Worm (Caenorhabditis elegans) whole organism, late embryonic: ENCODE data around the gene Y49F6B.9.
A peak's percentile ranks its signal among the peaks of the same experiment; 100 is the strongest.
"Not testable (repeated sequence)": the region's sequence is repeated elsewhere in the genome, so short reads cannot be mapped to it uniquely, and the experiment has no call there.

Experiments
- C08G9.2 ChIP-seq: sonication (generic microtip); optimal IDR thresholded peaks from 2 replicates; lab custom pipeline; 2016; ENCODE audit warnings: mild to moderate bottlenecking, missing genetic modification characterization, moderate library complexity, missing compliant biosample characterization
- C38D4.7 ChIP-seq: fragments of 200-800 bp; sonication (Bioruptor generic); optimal IDR thresholded peaks from 2 replicates; lab custom pipeline; 2018; ENCODE audit warnings: mild to moderate bottlenecking, missing genetic modification characterization, moderate library complexity, missing compliant biosample characterization
- K02D7.2 ChIP-seq: sonication (generic microtip); optimal IDR thresholded peaks from 2 replicates; lab custom pipeline; 2017; ENCODE audit warnings: mild to moderate bottlenecking, missing genetic modification characterization, missing compliant biosample characterization
- K09A11.1 ChIP-seq: sonication (generic microtip); optimal IDR thresholded peaks from 2 replicates; lab custom pipeline; 2017; ENCODE audit warnings: antibody characterized with exemption, mild to moderate bottlenecking, missing genetic modification characterization, missing compliant biosample characterization; ENCODE audit not compliant: insufficient read depth
- T23F11.4 ChIP-seq: fragments of 200-800 bp; sonication (Bioruptor generic); optimal IDR thresholded peaks from 2 replicates; lab custom pipeline; 2018; ENCODE audit warnings: mild to moderate bottlenecking, missing genetic modification characterization, missing compliant biosample characterization
- ahr-1 ChIP-seq: sonication (generic microtip); optimal IDR thresholded peaks from 2 replicates; lab custom pipeline; 2016; ENCODE audit warnings: missing genetic modification characterization, missing compliant biosample characterization
- ama-1 ChIP-seq: fragments of 150-350 bp; optimal IDR thresholded peaks from 2 replicates; lab custom pipeline; 2014
- ceh-14 ChIP-seq: sonication (generic microtip); optimal IDR thresholded peaks from 2 replicates; lab custom pipeline; 2016; ENCODE audit warnings: missing genotype, missing genetic modification characterization, missing compliant biosample characterization
- ceh-18 ChIP-seq: sonication (generic microtip); optimal IDR thresholded peaks from 2 replicates; lab custom pipeline; 2016; ENCODE audit warnings: missing genetic modification characterization, missing compliant biosample characterization
- ceh-2 ChIP-seq: sonication (generic microtip); optimal IDR thresholded peaks from 2 replicates; lab custom pipeline; 2016; ENCODE audit warnings: missing genotype, missing genetic modification characterization, missing compliant biosample characterization
- ceh-22 ChIP-seq: sonication (generic microtip); optimal IDR thresholded peaks from 2 replicates; lab custom pipeline; 2017; ENCODE audit warnings: missing biosample characterization, missing genetic modification characterization
- ceh-24 ChIP-seq: sonication (generic microtip); optimal IDR thresholded peaks from 2 replicates; lab custom pipeline; 2016; ENCODE audit warnings: mild to moderate bottlenecking, missing genetic modification characterization, missing compliant biosample characterization
- ceh-30 ChIP-seq: fragments of 150-350 bp; optimal IDR thresholded peaks from 2 replicates; lab custom pipeline; 2014; ENCODE audit warnings: missing biosample characterization, missing genetic modification characterization
- ceh-31 ChIP-seq: sonication (generic microtip); optimal IDR thresholded peaks from 2 replicates; lab custom pipeline; 2016; ENCODE audit warnings: missing genetic modification characterization, missing compliant biosample characterization
- ceh-34 ChIP-seq: sonication (generic microtip); optimal IDR thresholded peaks from 2 replicates; lab custom pipeline; 2016; ENCODE audit warnings: mild to moderate bottlenecking, missing genetic modification characterization, missing compliant biosample characterization
- ceh-45 ChIP-seq: fragments of 200-800 bp; sonication (Bioruptor generic); IDR thresholded peaks from 2 replicates; pipeline ENCODE4 v1.3.6; 2022; ENCODE audit warnings: missing genetic modification reagents, missing genetic modification characterization, missing compliant biosample characterization
- ceh-48 ChIP-seq: sonication (generic microtip); optimal IDR thresholded peaks from 2 replicates; lab custom pipeline; 2016; ENCODE audit warnings: missing genetic modification characterization, inconsistent platforms, missing compliant biosample characterization
- dmd-4 ChIP-seq: sonication (generic microtip); optimal IDR thresholded peaks from 2 replicates; lab custom pipeline; 2016; ENCODE audit warnings: borderline replicate concordance, missing genetic modification characterization, missing compliant biosample characterization
- dve-1 ChIP-seq: sonication (generic microtip); optimal IDR thresholded peaks from 2 replicates; lab custom pipeline; 2017; ENCODE audit warnings: antibody characterized with exemption, mild to moderate bottlenecking, missing genetic modification characterization, missing compliant biosample characterization
- elt-4 ChIP-seq: sonication (generic microtip); optimal IDR thresholded peaks from 2 replicates; lab custom pipeline; 2016; ENCODE audit warnings: missing genetic modification characterization, missing compliant biosample characterization
- eyg-1 ChIP-seq: sonication (generic microtip); optimal IDR thresholded peaks from 2 replicates; lab custom pipeline; 2016; ENCODE audit warnings: missing genotype, missing genetic modification characterization, missing compliant biosample characterization
- hlh-13 ChIP-seq: fragments of 200-800 bp; sonication (Bioruptor generic); optimal IDR thresholded peaks from 2 replicates; lab custom pipeline; 2018; ENCODE audit warnings: mild to moderate bottlenecking, missing genetic modification characterization, missing compliant biosample characterization
- hlh-15 ChIP-seq: sonication (generic microtip); optimal IDR thresholded peaks from 2 replicates; lab custom pipeline; 2016; ENCODE audit warnings: missing genetic modification characterization, missing compliant biosample characterization
- hlh-30 ChIP-seq: sonication (generic microtip); optimal IDR thresholded peaks from 2 replicates; lab custom pipeline; 2017; ENCODE audit warnings: antibody characterized with exemption, missing genetic modification characterization, missing compliant biosample characterization; ENCODE audit not compliant: insufficient read depth
- hlh-6 ChIP-seq: sonication (generic microtip); optimal IDR thresholded peaks from 2 replicates; lab custom pipeline; 2016; ENCODE audit warnings: missing genotype, missing genetic modification characterization, missing compliant biosample characterization
- lin-11 ChIP-seq: fragments of 200-800 bp; sonication (Bioruptor generic); optimal IDR thresholded peaks from 2 replicates; lab custom pipeline; 2018; ENCODE audit warnings: mild to moderate bottlenecking, missing genetic modification characterization, missing compliant biosample characterization
- madf-2 ChIP-seq: sonication (generic microtip); optimal IDR thresholded peaks from 2 replicates; lab custom pipeline; 2017; ENCODE audit warnings: missing genetic modification characterization, missing compliant biosample characterization
- mec-3 ChIP-seq: sonication (generic microtip); optimal IDR thresholded peaks from 2 replicates; lab custom pipeline; 2016; ENCODE audit warnings: borderline replicate concordance, missing genetic modification characterization, missing compliant biosample characterization
- nfya-1 ChIP-seq: sonication (generic microtip); optimal IDR thresholded peaks from 2 replicates; lab custom pipeline; 2017; ENCODE audit warnings: missing genetic modification characterization, mild to moderate bottlenecking, missing compliant biosample characterization, antibody characterized with exemption, moderate library complexity
- nhr-11 ChIP-seq: fragments of 150-350 bp; optimal IDR thresholded peaks from 2 replicates; lab custom pipeline; 2014; ENCODE audit warnings: missing biosample characterization, missing genetic modification characterization
- odd-2 ChIP-seq: sonication (generic microtip); optimal IDR thresholded peaks from 2 replicates; lab custom pipeline; 2017; ENCODE audit warnings: antibody characterized with exemption, mild to moderate bottlenecking, missing genetic modification characterization, missing compliant biosample characterization
- pax-1 ChIP-seq: fragments of 150-350 bp; optimal IDR thresholded peaks from 2 replicates; lab custom pipeline; 2014; ENCODE audit warnings: missing biosample characterization, missing genetic modification characterization
- pha-2 ChIP-seq: sonication (generic microtip); optimal IDR thresholded peaks from 2 replicates; lab custom pipeline; 2017; ENCODE audit warnings: mild to moderate bottlenecking, missing genetic modification characterization, missing compliant biosample characterization
- pha-4 ChIP-seq: fragments of 150-350 bp; optimal IDR thresholded peaks from 2 replicates; lab custom pipeline; 2018; ENCODE audit warnings: missing biosample characterization, missing genetic modification reagents, missing genetic modification characterization
- pqm-1 ChIP-seq: sonication (generic microtip); optimal IDR thresholded peaks from 2 replicates; lab custom pipeline; 2016; ENCODE audit warnings: missing genetic modification characterization, missing compliant biosample characterization
- pros-1 ChIP-seq: fragments of 150-350 bp; optimal IDR thresholded peaks from 2 replicates; lab custom pipeline; 2014; ENCODE audit warnings: missing biosample characterization, missing genetic modification reagents, missing genetic modification characterization
- rnt-1 ChIP-seq: sonication (generic microtip); optimal IDR thresholded peaks from 2 replicates; lab custom pipeline; 2016; ENCODE audit warnings: missing genetic modification characterization, missing compliant biosample characterization
- sdc-2 ChIP-seq: sonication (generic microtip); optimal IDR thresholded peaks from 2 replicates; lab custom pipeline; 2016; ENCODE audit warnings: missing genotype, missing genetic modification characterization, missing compliant biosample characterization
- sox-2 ChIP-seq: fragments of 200-800 bp; sonication (Bioruptor generic); IDR thresholded peaks from 2 replicates; pipeline ENCODE4 v1.3.6; 2022; ENCODE audit warnings: missing genetic modification reagents, missing genetic modification characterization, missing compliant biosample characterization
- syd-9 ChIP-seq: sonication (generic microtip); optimal IDR thresholded peaks from 2 replicates; lab custom pipeline; 2016; ENCODE audit warnings: mild to moderate bottlenecking, missing genetic modification characterization, moderate library complexity, missing compliant biosample characterization
- tbx-2 ChIP-seq: sonication (generic microtip); optimal IDR thresholded peaks from 2 replicates; lab custom pipeline; 2016; ENCODE audit warnings: missing genetic modification characterization, missing compliant biosample characterization
- ttx-3 ChIP-seq: sonication (generic microtip); optimal IDR thresholded peaks from 2 replicates; lab custom pipeline; 2016; ENCODE audit warnings: missing genetic modification reagents, missing genetic modification characterization, missing compliant biosample characterization
- unc-42 ChIP-seq: sonication (generic microtip); optimal IDR thresholded peaks from 2 replicates; lab custom pipeline; 2016; ENCODE audit warnings: missing genotype, missing genetic modification characterization, missing compliant biosample characterization
- unc-55 ChIP-seq: sonication (generic microtip); optimal IDR thresholded peaks from 2 replicates; lab custom pipeline; 2017; ENCODE audit warnings: missing biosample characterization, missing genetic modification reagents, missing genetic modification characterization
- unc-86 ChIP-seq: sonication (generic microtip); optimal IDR thresholded peaks from 2 replicates; lab custom pipeline; 2016; ENCODE audit warnings: missing genetic modification characterization, missing compliant biosample characterization
- ztf-16 ChIP-seq: sonication (generic microtip); optimal IDR thresholded peaks from 2 replicates; lab custom pipeline; 2017; ENCODE audit warnings: missing genetic modification characterization, missing compliant biosample characterization

The Y49F6B.9 gene

DNA sequence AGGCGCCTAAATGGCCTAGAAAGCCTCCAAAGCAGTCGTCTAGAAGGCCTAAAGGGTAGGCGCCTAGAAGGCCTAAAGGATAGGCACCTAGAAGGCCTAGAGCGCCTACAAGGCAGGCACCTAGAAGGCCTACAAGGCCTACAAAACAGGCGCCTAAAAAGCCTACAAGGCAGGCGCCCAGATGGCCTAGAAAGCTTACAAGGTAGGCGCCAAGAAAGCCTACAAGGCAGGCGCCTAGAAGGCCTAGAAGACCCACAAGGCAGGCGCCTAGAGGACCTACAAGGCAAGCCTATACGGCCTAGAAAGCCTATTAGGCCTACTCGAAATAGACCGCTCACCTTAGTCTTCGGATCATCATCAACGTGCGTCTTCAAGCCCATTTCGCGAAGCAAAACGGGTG, 2.8 kb upstream of the Y49F6B.9 start:
- 0 out of 2 replicates have a peak, but pooled peaks have one; percentile 6 for TF ChIP-seq ceh-45 (GFP tag; lab: Robert Waterston, UW)
- TF ChIP-seq ceh-31: no peak

DNA sequence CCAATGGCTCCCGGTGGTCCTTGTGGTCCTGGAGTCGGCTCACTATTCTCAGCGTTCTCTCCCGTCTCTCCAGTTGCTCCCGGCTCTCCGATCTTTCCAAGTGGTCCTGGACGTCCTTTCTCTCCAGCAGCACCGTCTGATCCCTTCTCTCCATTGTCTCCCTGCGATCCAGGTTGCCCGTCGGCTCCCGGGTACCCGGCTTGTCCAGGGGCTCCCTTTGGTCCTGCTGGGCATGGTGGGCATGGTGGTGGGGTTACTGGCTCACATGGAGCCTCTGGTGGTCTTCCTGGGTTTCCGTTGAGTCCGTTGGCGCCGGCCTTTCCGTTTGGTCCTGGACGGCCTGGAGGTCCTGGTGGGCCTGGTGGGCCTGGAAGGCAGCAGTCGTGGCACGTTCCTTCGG, 1.2 kb upstream of the Y49F6B.9 start:
- no peak for TF ChIP-seq eyg-1 (tag; lab: Kevin White, UChicago)
- peak; percentile 14 for TF ChIP-seq C08G9.2 (tag; lab: Kevin White, UChicago)

DNA sequence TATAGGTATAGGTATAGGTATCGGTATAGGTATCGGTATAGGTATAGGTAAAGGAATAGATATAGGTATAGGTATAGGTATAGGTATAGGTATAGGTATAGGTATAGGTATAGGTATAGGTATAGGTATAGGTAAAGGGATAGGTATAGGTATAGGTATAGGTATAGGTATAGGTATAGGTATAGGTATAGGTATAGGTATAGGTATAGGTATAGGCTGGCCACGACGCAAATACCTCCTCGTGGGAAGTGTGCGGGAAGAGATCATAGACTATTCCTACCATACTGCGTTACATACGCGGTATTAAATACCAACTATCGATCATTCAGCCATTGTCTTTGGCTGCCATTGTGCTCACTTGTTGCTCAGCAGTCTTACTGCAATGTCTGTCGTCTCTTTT, 8.4 kb downstream of the Y49F6B.9 start, which contains the start of gene fbxb-112:
TSS of gene fbxb-112 (plus strand) at position 301 of the 400 bp plus-strand sequence.
- not testable (repeated sequence) for TF ChIP-seq pha-2 (tag; lab: Kevin White, UChicago); dve-1; ceh-14 (tag; lab: Kevin White, UChicago)

DNA sequence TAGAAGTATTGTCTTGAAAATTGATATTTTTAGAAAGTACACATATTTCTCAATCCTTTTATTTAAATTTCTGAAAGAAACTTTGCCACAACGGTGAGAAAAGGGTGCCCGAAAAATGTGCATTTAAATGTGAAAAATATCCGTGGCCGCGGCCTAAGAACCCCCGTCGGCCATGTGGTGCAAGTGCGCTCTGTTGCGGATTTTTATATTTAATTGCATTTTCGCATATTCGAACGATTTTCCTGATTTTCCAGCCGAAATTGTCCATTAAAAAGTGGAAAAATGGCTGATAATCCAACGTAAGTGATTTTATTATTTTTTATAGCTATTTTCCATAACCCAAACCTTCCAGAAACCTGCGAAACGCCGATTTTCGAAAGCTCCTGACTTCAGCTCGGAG, 17.0 kb downstream of the Y49F6B.9 start, which contains the start of gene smu-2:
TSS of gene smu-2 (plus strand) at position 178 of the 400 bp plus-strand sequence.
- TF ChIP-seq ceh-18 (tag; lab: Kevin White, UChicago) (peak; percentile 48), ceh-14 (tag; lab: Kevin White, UChicago) (peak; percentile 82), ceh-48 (tag; lab: Kevin White, UChicago) (peak; percentile 7), pax-1 (tag; lab: Kevin White, UChicago) (no peak), ceh-22 (tag; lab: Kevin White, UChicago) (no peak), rnt-1 (tag; lab: Kevin White, UChicago) (peak; percentile 35), ceh-30 (no peak), C38D4.7 (GFP tag; lab: Kevin White, UChicago) (no peak), T23F11.4 (GFP tag; lab: Kevin White, UChicago) (no peak), dve-1 (no peak), sox-2 (GFP tag; lab: Robert Waterston, UW) (no peak), pqm-1 (tag; lab: Kevin White, UChicago) (peak; percentile 52), unc-55 (GFP tag; lab: Kevin White, UChicago) (no peak), ttx-3 (tag; lab: Kevin White, UChicago) (peak; percentile 41), elt-4 (tag; lab: Kevin White, UChicago) (no peak), syd-9 (tag; lab: Kevin White, UChicago) (no peak), lin-11 (tag; lab: Kevin White, UChicago) (no peak), ama-1 (lab: Kevin White, UChicago) (no peak), C08G9.2 (tag; lab: Kevin White, UChicago) (peak; percentile 91), mec-3 (tag; lab: Kevin White, UChicago) (peak; percentile 73), tbx-2 (peak; percentile 81), eyg-1 (tag; lab: Kevin White, UChicago) (no peak), nfya-1 (peak; percentile 33), unc-86 (tag; lab: Kevin White, UChicago) (peak; percentile 47), hlh-30 (no peak), K09A11.1 (no peak), K02D7.2 (tag; lab: Kevin White, UChicago) (no peak), ceh-2 (tag; lab: Kevin White, UChicago) (peak; percentile 92), sdc-2 (no peak), ahr-1 (tag; lab: Kevin White, UChicago) (peak; percentile 40), hlh-13 (GFP tag; lab: Kevin White, UChicago) (no peak), nhr-11 (tag; lab: Kevin White, UChicago) (no peak), pha-2 (tag; lab: Kevin White, UChicago) (no peak), dmd-4 (no peak), ceh-34 (tag; lab: Kevin White, UChicago) (peak; percentile 46), ztf-16 (no peak), pros-1 (tag; lab: Kevin White, UChicago) (no peak), odd-2 (tag; lab: Kevin White, UChicago) (no peak), ceh-31 (peak; percentile 96), unc-42 (tag; lab: Kevin White, UChicago) (peak; percentile 98), pha-4 (tag; lab: Kevin White, UChicago) (no peak), hlh-6 (tag; lab: Kevin White, UChicago) (no peak), ceh-24 (tag; lab: Kevin White, UChicago) (no peak), madf-2 (tag; lab: Kevin White, UChicago) (no peak), hlh-15 (tag; lab: Kevin White, UChicago) (peak; percentile 34)
